Fruit fly (Drosophila melanogaster) whole organism, embryonic: ENCODE data around the gene Atx2.

Experiments
- CG43689 ChIP-seq: fragments of 200-800 bp; sonication (Bioruptor generic); IDR thresholded peaks from 2 replicates; pipeline ENCODE4 v1.3.6; 2022; ENCODE audit warnings: missing biosample characterization, missing genetic modification characterization
- CG8478 ChIP-seq: fragments of >200 bp; optimal IDR thresholded peaks from 2 replicates; lab custom pipeline; 2018
- NC2α ChIP-seq: fragments of 200-800 bp; sonication (Bioruptor generic); optimal IDR thresholded peaks from 2 replicates; lab custom pipeline; 2016; ENCODE audit warnings: missing biosample characterization, missing genetic modification characterization
- dmrt11E ChIP-seq: fragments of 200-800 bp; sonication (Bioruptor generic); optimal IDR thresholded peaks from 3 replicates; lab custom pipeline; 2018; ENCODE audit warnings: missing biosample characterization, mild to moderate bottlenecking, missing genetic modification characterization, moderate library complexity
- pnt ChIP-seq: fragments of 200-800 bp; sonication (Bioruptor generic); optimal IDR thresholded peaks from 3 replicates; lab custom pipeline; 2016; ENCODE audit warnings: missing biosample characterization, missing genetic modification characterization
- vnd ChIP-seq: fragments of 200-800 bp; sonication (Bioruptor generic); IDR thresholded peaks from 3 replicates; pipeline ENCODE4 v1.3.6; 2022; ENCODE audit warnings: missing biosample characterization, missing genetic modification characterization; ENCODE audit not compliant: partially characterized antibody

dm6 chr3R:15366839-15367238 lies 41.4 kb upstream of the Atx2 start:
- TF ChIP-seq CG8478 (lab: Kevin White, UChicago) (no peak), CG43689 (no peak), dmrt11E (peak; percentile 15), vnd (GFP tag; lab: Robert Waterston, UW) (no peak), NC2α (GFP tag; lab: Kevin White, UChicago) (no peak), pnt (GFP tag; lab: Kevin White, UChicago) (no peak)
